Worm (Caenorhabditis elegans) whole organism, L4/young adult: Measurements from ENCODE around the gene C06B3.16.

Experiments
- W03F9.2 ChIP-seq: fragments of 150-350 bp; optimal IDR thresholded peaks from 2 replicates; lab custom pipeline; 2014; ENCODE audit warnings: missing biosample characterization, missing genetic modification characterization
- him-1 ChIP-seq: sonication (generic microtip); optimal IDR thresholded peaks from 2 replicates; lab custom pipeline; 2016; ENCODE audit warnings: missing genotype, missing genetic modification reagents, missing genetic modification characterization, missing compliant biosample characterization

ce11 chrV:13898356-13898755 lies 33.0 kb upstream of the C06B3.16 start, which contains the start of gene cyp-35C1:
- no peak for TF ChIP-seq him-1 (tag; lab: Kevin White, UChicago)
- TF ChIP-seq W03F9.2 (tag; lab: Kevin White, UChicago), result no peak
